Fruit fly (Drosophila melanogaster) whole organism, embryonic: ENCODE results near the gene tipE.

Experiments used
- Bdp1 ChIP-seq: fragments of 200-800 bp; sonication (Bioruptor generic); optimal IDR thresholded peaks from 3 replicates; lab custom pipeline; 2016; ENCODE audit warnings: missing biosample characterization, missing genetic modification characterization
- CG10543 ChIP-seq: fragments of 200-800 bp; sonication (Bioruptor generic); optimal IDR thresholded peaks from 3 replicates; lab custom pipeline; 2017; ENCODE audit warnings: missing biosample characterization, mild to moderate bottlenecking, missing genetic modification characterization, moderate library complexity
- CG12071 ChIP-seq: fragments of 200-800 bp; sonication (Bioruptor generic); optimal IDR thresholded peaks from 3 replicates; lab custom pipeline; 2018; ENCODE audit warnings: missing biosample characterization, mild to moderate bottlenecking, missing genetic modification characterization
- CG13123 ChIP-seq: fragments of 200-800 bp; sonication (Bioruptor generic); optimal IDR thresholded peaks from 2 replicates; lab custom pipeline; 2016; ENCODE audit warnings: missing biosample characterization, missing genetic modification characterization
- CG13287 ChIP-seq: fragments of 200-800 bp; sonication (Bioruptor generic); IDR thresholded peaks from 2 replicates; pipeline ENCODE4 v1.3.6; 2022; ENCODE audit warnings: missing biosample characterization, missing genetic modification characterization; ENCODE audit not compliant: partially characterized antibody
- CG14050 ChIP-seq: fragments of 200-800 bp; sonication (Bioruptor generic); IDR thresholded peaks from 3 replicates; pipeline ENCODE4 v1.3.6; 2022; ENCODE audit warnings: missing biosample characterization, missing genetic modification characterization
- CG1529 ChIP-seq: fragments of 200-800 bp; sonication (Bioruptor generic); optimal IDR thresholded peaks from 3 replicates; lab custom pipeline; 2018; ENCODE audit warnings: missing biosample characterization, missing genetic modification characterization
- CG16863 ChIP-seq: fragments of 200-800 bp; sonication (Bioruptor generic); optimal IDR thresholded peaks from 3 replicates; lab custom pipeline; 2016; ENCODE audit warnings: missing biosample characterization, missing genetic modification characterization
- CG2116 ChIP-seq: fragments of 200-800 bp; sonication (Bioruptor generic); optimal IDR thresholded peaks from 3 replicates; lab custom pipeline; 2018; ENCODE audit warnings: missing biosample characterization, mild to moderate bottlenecking, missing genetic modification characterization
- CG2202 ChIP-seq: fragments of 200-800 bp; sonication (Bioruptor generic); optimal IDR thresholded peaks from 2 replicates; lab custom pipeline; 2018; ENCODE audit warnings: missing biosample characterization, mild to moderate bottlenecking, missing genetic modification characterization
- CG30403 ChIP-seq: fragments of 200-800 bp; sonication (Bioruptor generic); optimal IDR thresholded peaks from 3 replicates; lab custom pipeline; 2016; ENCODE audit warnings: missing biosample characterization, missing genetic modification characterization
- CG3065 ChIP-seq: fragments of 200-800 bp; sonication (Bioruptor generic); optimal IDR thresholded peaks from 2 replicates; lab custom pipeline; 2016; ENCODE audit warnings: missing biosample characterization, missing genetic modification characterization
- CG31441 ChIP-seq: fragments of 200-800 bp; sonication (Bioruptor generic); IDR thresholded peaks from 2 replicates; pipeline ENCODE4 v1.3.6; 2022; ENCODE audit warnings: missing biosample characterization, missing genetic modification characterization
- CG3163 ChIP-seq: fragments of 200-800 bp; sonication (Bioruptor generic); optimal IDR thresholded peaks from 3 replicates; lab custom pipeline; 2016; ENCODE audit warnings: missing biosample characterization, missing genetic modification characterization
- CG32532 ChIP-seq: fragments of 200-800 bp; sonication (Bioruptor generic); IDR thresholded peaks from 2 replicates; pipeline ENCODE4 v1.3.6; 2022; ENCODE audit warnings: missing biosample characterization, missing genetic modification characterization
- CG32767 ChIP-seq: fragments of 200-800 bp; sonication (Bioruptor generic); IDR thresholded peaks from 2 replicates; pipeline ENCODE4 v1.3.6; 2022; ENCODE audit warnings: missing biosample characterization, missing genetic modification characterization
- CG34422 ChIP-seq: fragments of 200-800 bp; sonication (Bioruptor generic); IDR thresholded peaks from 3 replicates; pipeline ENCODE4 v1.3.6; 2022; ENCODE audit warnings: missing biosample characterization, missing genetic modification characterization
- CG4282 ChIP-seq: fragments of 200-800 bp; sonication (Bioruptor generic); optimal IDR thresholded peaks from 2 replicates; lab custom pipeline; 2016; ENCODE audit warnings: missing biosample characterization, missing genetic modification characterization
- CG6272 ChIP-seq: fragments of 200-800 bp; sonication (Bioruptor generic); IDR thresholded peaks from 2 replicates; pipeline ENCODE4 v1.3.6; 2022; ENCODE audit warnings: missing biosample characterization, missing genetic modification characterization
- CG8089 ChIP-seq: fragments of 200-800 bp; sonication (Bioruptor generic); optimal IDR thresholded peaks from 3 replicates; lab custom pipeline; 2016; ENCODE audit warnings: missing biosample characterization, missing genetic modification characterization
- Dfd ChIP-seq, 2 experiments: fragments of >200 bp; optimal IDR thresholded peaks; 2 replicates each; lab custom pipeline; 2017; ENCODE audit warnings: missing biosample characterization in 2 of 2, missing genetic modification characterization in 2 of 2
- Drgx ChIP-seq: fragments of 200-800 bp; sonication (Bioruptor generic); IDR thresholded peaks from 2 replicates; pipeline ENCODE4 v1.3.6; 2022; ENCODE audit warnings: missing biosample characterization, missing genetic modification characterization
- Gug ChIP-seq: fragments of 200-800 bp; sonication (Bioruptor generic); IDR thresholded peaks from 4 replicates; pipeline ENCODE4 v1.3.6; 2022; ENCODE audit warnings: missing biosample characterization, missing genetic modification characterization
- Lim3 ChIP-seq: fragments of 200-800 bp; sonication (Bioruptor generic); IDR thresholded peaks from 2 replicates; pipeline ENCODE4 v1.3.6; 2022; ENCODE audit warnings: missing biosample characterization, missing genetic modification characterization
- NC2β ChIP-seq: fragments of 200-800 bp; sonication (Bioruptor generic); optimal IDR thresholded peaks from 2 replicates; lab custom pipeline; 2016; ENCODE audit warnings: missing biosample characterization, missing genetic modification characterization
- Oli ChIP-seq: fragments of 200-800 bp; sonication (Bioruptor generic); optimal IDR thresholded peaks from 2 replicates; lab custom pipeline; 2018; ENCODE audit warnings: missing biosample characterization, mild to moderate bottlenecking, missing genetic modification characterization, moderate library complexity
- Rfx ChIP-seq: fragments of 200-800 bp; sonication (Bioruptor generic); IDR thresholded peaks from 2 replicates; pipeline ENCODE4 v1.3.6; 2022; ENCODE audit warnings: missing biosample characterization, missing genetic modification characterization
- Ssrp ChIP-seq: fragments of 200-800 bp; sonication (Bioruptor generic); optimal IDR thresholded peaks from 2 replicates; lab custom pipeline; 2018; ENCODE audit warnings: missing biosample characterization, mild to moderate bottlenecking, missing genetic modification characterization, moderate library complexity
- Stat92E ChIP-seq, 3 experiments: fragments of >200 bp in 2 of 3; fragments of 200-800 bp in 1 of 3; sonication (Bioruptor generic) in 1 of 3; optimal IDR thresholded peaks; 2 replicates each; lab custom pipeline; 2017 to 2019; ENCODE audit warnings: missing biosample characterization in 3 of 3, missing genetic modification characterization in 3 of 3, mild to moderate bottlenecking in 1 of 3, moderate library complexity in 1 of 3
- abd-A ChIP-seq: fragments of 200-800 bp; sonication (Bioruptor generic); optimal IDR thresholded peaks from 3 replicates; lab custom pipeline; 2019; ENCODE audit warnings: missing biosample characterization, mild to moderate bottlenecking, missing genetic modification characterization, moderate library complexity
- aop ChIP-seq: fragments of 200-800 bp; sonication (Bioruptor generic); IDR thresholded peaks from 2 replicates; pipeline ENCODE4 v1.3.6; 2022; ENCODE audit warnings: missing biosample characterization, missing genetic modification characterization
- ash1 ChIP-seq: fragments of 200-800 bp; sonication (Bioruptor generic); optimal IDR thresholded peaks from 2 replicates; lab custom pipeline; 2018; ENCODE audit warnings: missing biosample characterization, mild to moderate bottlenecking, missing genetic modification characterization
- cas ChIP-seq: fragments of 200-800 bp; sonication (Bioruptor generic); IDR thresholded peaks from 2 replicates; pipeline ENCODE4 v1.3.6; 2022; ENCODE audit warnings: missing biosample characterization, missing genetic modification characterization
- croc ChIP-seq: fragments of 200-800 bp; sonication (Bioruptor generic); conservative IDR thresholded peaks from 3 replicates; pipeline ENCODE4 v1.3.6; 2022; ENCODE audit warnings: missing biosample characterization, missing genetic modification characterization
- dm ChIP-seq: fragments of 200-800 bp; sonication (Bioruptor generic); optimal IDR thresholded peaks from 3 replicates; lab custom pipeline; 2016; ENCODE audit warnings: missing biosample characterization, missing genetic modification characterization
- eve ChIP-seq, 2 experiments: fragments of >200 bp; optimal IDR thresholded peaks; 2 replicates each; lab custom pipeline; 2017; ENCODE audit warnings: missing biosample characterization in 2 of 2, missing genetic modification characterization in 2 of 2
- gt ChIP-seq: fragments of 200-800 bp; sonication (Bioruptor generic); IDR thresholded peaks from 2 replicates; pipeline ENCODE4 v1.3.6; 2022; ENCODE audit warnings: missing biosample characterization, missing genetic modification characterization
- h ChIP-seq: fragments of >200 bp; optimal IDR thresholded peaks from 2 replicates; lab custom pipeline; 2017
- ham ChIP-seq: fragments of 200-800 bp; sonication (Bioruptor generic); IDR thresholded peaks from 2 replicates; pipeline ENCODE4 v1.3.6; 2022; ENCODE audit warnings: missing biosample characterization, missing genetic modification characterization
- her ChIP-seq: fragments of 200-800 bp; sonication (Bioruptor generic); optimal IDR thresholded peaks from 2 replicates; lab custom pipeline; 2016; ENCODE audit warnings: missing biosample characterization, missing genetic modification characterization
- jumu ChIP-seq: fragments of 200-800 bp; sonication (Bioruptor generic); optimal IDR thresholded peaks from 3 replicates; lab custom pipeline; 2016; ENCODE audit warnings: missing biosample characterization, missing genetic modification characterization
- maf-S ChIP-seq: fragments of 200-800 bp; sonication (Bioruptor generic); optimal IDR thresholded peaks from 2 replicates; lab custom pipeline; 2016; ENCODE audit warnings: missing biosample characterization, missing genetic modification characterization
- p53 ChIP-seq: fragments of 200-800 bp; sonication (Bioruptor generic); optimal IDR thresholded peaks from 2 replicates; lab custom pipeline; 2016; ENCODE audit warnings: missing biosample characterization, missing genetic modification characterization
- seq ChIP-seq: fragments of 200-800 bp; sonication (Bioruptor generic); IDR thresholded peaks from 2 replicates; pipeline ENCODE4 v1.3.6; 2022; ENCODE audit warnings: missing biosample characterization, missing genetic modification characterization
- so ChIP-seq: fragments of 200-800 bp; sonication (Bioruptor generic); IDR thresholded peaks from 3 replicates; pipeline ENCODE4 v1.3.6; 2022; ENCODE audit warnings: missing biosample characterization, missing genetic modification characterization
- sr ChIP-seq: fragments of 200-800 bp; sonication (Bioruptor generic); IDR thresholded peaks from 3 replicates; pipeline ENCODE4 v1.3.6; 2022; ENCODE audit warnings: missing biosample characterization, missing genetic modification characterization
- stc ChIP-seq: fragments of 200-800 bp; sonication (Bioruptor generic); IDR thresholded peaks from 2 replicates; pipeline ENCODE4 v1.3.6; 2022; ENCODE audit warnings: missing biosample characterization, missing genetic modification characterization
- sug ChIP-seq: fragments of 200-800 bp; optimal IDR thresholded peaks from 2 replicates; lab custom pipeline; 2019; ENCODE audit warnings: missing biosample characterization, mild to moderate bottlenecking, missing genetic modification characterization, moderate library complexity
- trh ChIP-seq: fragments of 200-800 bp; sonication (Bioruptor generic); optimal IDR thresholded peaks from 2 replicates; lab custom pipeline; 2016; ENCODE audit warnings: missing biosample characterization, missing genetic modification characterization
- tx ChIP-seq: fragments of 200-800 bp; sonication (Bioruptor generic); optimal IDR thresholded peaks from 2 replicates; lab custom pipeline; 2016; ENCODE audit warnings: missing biosample characterization, missing genetic modification characterization

The tipE gene

DNA sequence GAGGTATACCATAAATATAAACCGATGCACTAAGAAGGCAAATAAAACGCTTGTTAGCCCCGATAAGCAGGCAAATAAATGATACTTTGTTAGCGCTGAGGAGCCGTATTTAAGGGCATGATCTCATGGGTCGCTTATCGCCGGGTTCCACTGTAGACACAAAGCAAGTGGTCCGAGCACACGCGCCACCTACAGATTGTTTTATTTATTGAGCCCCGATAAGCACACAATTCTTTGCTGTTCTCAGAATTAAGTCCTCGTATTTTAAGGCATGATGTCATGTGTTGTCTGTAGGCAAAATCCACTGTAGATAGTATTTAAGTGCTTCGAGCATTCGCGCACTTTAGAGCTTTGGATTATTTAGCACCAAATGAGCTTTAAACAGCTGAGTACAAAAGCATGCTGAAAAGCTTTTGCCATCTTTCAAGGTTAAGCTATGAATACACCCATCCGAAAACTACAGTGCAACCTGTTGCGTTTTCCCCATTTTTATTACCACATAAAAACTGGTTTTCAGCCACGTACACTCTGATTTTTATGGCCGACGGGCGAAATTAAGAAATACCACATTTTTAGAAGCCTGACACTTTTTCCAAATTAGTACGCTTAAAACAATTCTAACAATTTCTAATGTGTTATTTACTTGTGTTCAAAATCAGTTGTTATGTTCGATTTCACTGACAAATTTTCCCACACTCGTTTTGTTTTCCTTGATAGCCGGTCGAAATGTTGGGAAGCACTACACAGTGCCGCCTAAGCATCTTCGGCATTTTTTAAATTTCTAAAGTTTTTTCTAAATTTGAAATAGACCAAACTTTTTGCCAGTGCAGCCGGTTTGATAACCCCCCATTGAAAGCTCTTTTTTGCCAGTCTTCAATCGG, 51.4 kb downstream of the tipE start, which contains the start of gene Sqor (continued):
- TF ChIP-seq CG12071 (peak; percentile 76), Rfx (GFP tag; lab: Robert Waterston, UW) (peak; percentile 85), CG3163 (GFP tag; lab: Kevin White, UChicago) (peak; percentile 70), eve (GFP tag; optimal IDR thresholded peaks at IDR 0.05; lab: Kevin White, UChicago) (no peak), CG34422 (GFP tag; lab: Robert Waterston, UW) (peak; percentile 76; the same call in 2 of the 3 replicates), ham (GFP tag; lab: Robert Waterston, UW) (peak; percentile 70; the same call in 1 of the 2 replicates), CG8089 (peak; percentile 66), tx (GFP tag; lab: Kevin White, UChicago) (peak; percentile 67), CG16863 (GFP tag; lab: Kevin White, UChicago) (peak; percentile 75), ash1 (peak; percentile 57), sr (GFP tag; lab: Robert Waterston, UW) (peak; percentile 61; the same call in 2 of the 3 replicates), her (GFP tag; lab: Kevin White, UChicago) (peak; percentile 86), CG13287 (GFP tag; lab: Robert Waterston, UW) (no peak), Gug (GFP tag; lab: Robert Waterston, UW) (peak; percentile 73; the same call in 3 of the 4 replicates), CG6272 (GFP tag; lab: Robert Waterston, UW) (peak; percentile 62), CG30403 (GFP tag; lab: Kevin White, UChicago) (peak; percentile 91), CG10543 (GFP tag; lab: Kevin White, UChicago) (peak; percentile 92), aop (peak; percentile 73; the same call in 1 of the 2 replicates), croc (0 out of 3 replicates have a peak, but pooled peaks have one; percentile 13), jumu (GFP tag; lab: Kevin White, UChicago) (peak; percentile 82), sug (tag; lab: Kevin White, UChicago) (peak; percentile 88), p53 (GFP tag; lab: Kevin White, UChicago) (peak; percentile 79), Ssrp (peak; percentile 79), NC2β (GFP tag; lab: Kevin White, UChicago) (peak; percentile 64), cas (peak; percentile 74), dm (peak; percentile 74), CG31441 (peak; percentile 76), Bdp1 (peak; percentile 82), gt (no peak), CG2202 (peak; percentile 43), Oli (peak; percentile 87), Dfd (GFP tag; optimal IDR thresholded peaks at IDR 0.05; lab: Kevin White, UChicago) (no peak), trh (GFP tag; lab: Kevin White, UChicago) (peak; percentile 79), CG3065 (GFP tag; lab: Kevin White, UChicago) (peak; percentile 31), CG14050 (peak; percentile 80), Lim3 (GFP tag; lab: Robert Waterston, UW) (peak; percentile 38; the same call in 1 of the 2 replicates), CG13123 (peak; percentile 29), h (no peak), abd-A (tag; lab: Kevin White, UChicago) (no peak), CG1529 (peak; percentile 69), CG32532 (peak; percentile 85), seq (peak; percentile 85), CG32767 (GFP tag; lab: Robert Waterston, UW) (peak; percentile 76), stc (GFP tag; lab: Robert Waterston, UW) (peak; percentile 72), so (GFP tag; lab: Robert Waterston, UW) (peak; percentile 85), Drgx (GFP tag; lab: Robert Waterston, UW) (peak; percentile 92), Stat92E (GFP tag; optimal IDR thresholded peaks at IDR 0.05; lab: Kevin White, UChicago) (peak in 1 of 3 experiments; percentile 75), CG2116 (GFP tag; lab: Kevin White, UChicago) (peak; percentile 54), CG4282 (GFP tag; lab: Kevin White, UChicago) (peak; percentile 80), maf-S (GFP tag; lab: Kevin White, UChicago) (peak; percentile 90)
